Worm (Caenorhabditis elegans) whole organism, L3 larva: ENCODE results near the gene Y110A2AL.9.

ENCODE experiments used
- ceh-82 ChIP-seq: fragments of 150-350 bp; optimal IDR thresholded peaks from 2 replicates; lab custom pipeline; 2014; ENCODE audit warnings: missing biosample characterization, missing genetic modification characterization
- elt-3 ChIP-seq, 3 experiments: fragments of 150-350 bp in 1 of 3; sonication (generic microtip) in 2 of 3; optimal IDR thresholded peaks; 2 replicates in 2 of 3; 4 replicates in 1 of 3; lab custom pipeline; 2014 to 2017; ENCODE audit warnings: missing biosample characterization in 3 of 3, missing genetic modification characterization in 3 of 3
- pqm-1 ChIP-seq: fragments of 150-350 bp; optimal IDR thresholded peaks from 2 replicates; lab custom pipeline; 2017; ENCODE audit warnings: missing biosample characterization, missing genetic modification characterization, inconsistent platforms

DNA sequence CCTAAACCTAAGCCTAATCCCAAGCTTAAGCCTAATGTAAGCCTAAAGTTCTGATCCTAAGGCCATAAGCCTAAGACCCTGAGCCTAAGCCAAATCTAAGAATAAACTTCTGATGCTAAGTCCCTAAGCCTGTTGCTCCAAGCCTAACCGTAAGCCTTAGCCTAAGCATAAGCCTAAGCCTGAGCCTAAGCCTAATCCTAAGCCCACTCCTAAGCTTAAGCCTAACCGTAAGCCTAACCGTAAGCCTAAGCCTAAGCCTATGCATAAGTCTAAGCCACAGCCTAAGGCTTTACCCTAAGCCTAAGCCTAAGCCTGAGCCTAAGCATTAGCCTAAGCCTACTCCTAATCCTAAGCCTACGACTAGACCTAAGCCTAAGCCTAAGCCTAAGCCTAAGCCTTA lies 7.1 kb downstream of the Y110A2AL.9 start:
- TF ChIP-seq elt-3 (tag; optimal IDR thresholded peaks at IDR 0.05; lab: Kevin White, UChicago) (no peak), ceh-82 (tag; lab: Kevin White, UChicago) (no peak), pqm-1 (tag; lab: Kevin White, UChicago) (no peak)
